Fruit fly (Drosophila melanogaster): ENCODE data around the gene Mcm10.

Gene Mcm10

dm6 chr2L:21172922-21173321, 6.8 kb upstream of the Mcm10 start, which contains the start of gene CG31627:
Gene CG31627 (plus strand): TSS chr2L:21173222.
- TF ChIP-seq esn (GFP tag; optimal IDR thresholded peaks at IDR 0.05), result no peak
- no peak for TF ChIP-seq CG6163 (GFP tag; IDR thresholded peaks at IDR 0.05)

dm6 chr2L:21178436-21179216, 1.1 kb upstream of the Mcm10 start:
- TF ChIP-seq svp (GFP tag) (peak; percentile 100), vri (GFP tag; optimal IDR thresholded peaks at IDR 0.05) (peak; percentile 81), Hr4 (GFP tag; optimal IDR thresholded peaks at IDR 0.05) (no peak), CG10631 (GFP tag; optimal IDR thresholded peaks at IDR 0.05) (no peak)

DNA sequence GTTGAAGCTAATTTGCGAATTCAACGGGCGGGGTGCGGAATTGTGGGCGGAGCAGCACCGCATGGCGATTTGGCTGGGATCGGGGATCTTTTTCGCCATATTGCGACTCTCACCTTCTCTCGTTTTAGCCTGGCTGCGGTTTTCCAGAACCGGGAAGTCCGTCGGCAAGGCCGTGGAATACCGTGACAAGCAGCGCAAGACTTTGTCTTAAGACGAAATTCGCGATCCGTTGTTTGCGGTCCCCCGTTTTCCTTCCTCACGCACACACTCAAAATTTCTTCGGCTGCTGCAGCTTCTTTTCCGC, 564 bp upstream of the Mcm10 start:
- TF ChIP-seq Sox102F (GFP tag; optimal IDR thresholded peaks at IDR 0.05) (no peak), CG6276 (GFP tag; optimal IDR thresholded peaks at IDR 0.05) (no peak), CG10631 (GFP tag; optimal IDR thresholded peaks at IDR 0.05) (no peak), svp (GFP tag) (no peak), Hr38 (GFP tag; optimal IDR thresholded peaks at IDR 0.05) (no peak), CG8319 (GFP tag; optimal IDR thresholded peaks at IDR 0.05) (no peak), CG8632 (GFP tag; optimal IDR thresholded peaks at IDR 0.05) (no peak), Ets96B (tag; optimal IDR thresholded peaks at IDR 0.05) (no peak), CG15336 (GFP tag; IDR thresholded peaks at IDR 0.05) (no peak)

DNA sequence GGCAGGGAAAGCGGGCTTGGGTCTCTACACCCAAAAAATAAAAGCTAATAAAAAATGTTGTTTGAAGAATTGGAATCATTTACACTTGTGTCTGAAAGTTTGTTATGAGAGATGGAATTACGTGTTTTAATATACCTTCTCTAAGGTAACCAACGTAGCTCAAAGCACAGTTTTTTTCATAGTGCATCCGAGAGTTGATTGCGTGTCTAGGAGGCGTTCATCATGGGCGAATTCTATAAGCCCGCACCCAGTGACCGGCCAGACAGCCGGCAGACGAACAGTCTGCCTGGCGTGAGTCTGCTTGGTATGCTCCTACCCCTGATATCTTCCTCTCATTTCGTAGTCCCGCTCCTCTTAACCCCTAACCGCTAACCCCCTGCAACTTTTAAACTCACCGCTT, 8.0 kb downstream of the Mcm10 start:
- TF ChIP-seq ss (GFP tag; optimal IDR thresholded peaks at IDR 0.05) (peak in 1 of 2 experiments; percentile 52), pdm3 (GFP tag; optimal IDR thresholded peaks at IDR 0.05) (no peak)

DNA sequence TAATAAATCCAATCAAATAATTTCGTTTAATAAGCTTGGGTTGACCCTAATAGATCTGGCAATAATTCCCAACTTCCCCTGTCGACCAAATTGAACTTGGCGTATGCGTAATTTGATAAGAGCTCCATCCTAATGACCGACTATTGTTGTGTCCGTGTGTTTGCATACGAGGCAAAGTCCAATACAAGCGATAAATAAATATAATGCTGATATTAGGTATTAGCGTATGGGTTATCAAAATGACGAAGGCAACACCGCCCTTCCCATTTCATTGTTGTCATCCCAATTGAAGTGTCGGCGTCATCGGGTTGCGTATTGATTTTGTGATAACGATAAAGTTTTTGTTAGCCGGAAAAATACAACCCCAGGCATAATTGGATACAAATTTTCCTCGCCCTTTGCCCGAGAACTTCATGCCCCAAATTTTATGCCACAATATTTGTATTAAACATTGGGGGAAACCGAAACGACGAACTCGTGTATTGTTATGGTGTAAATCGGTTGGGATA, 9.6 kb downstream of the Mcm10 start:
- TF ChIP-seq Eip93F (GFP tag; optimal IDR thresholded peaks at IDR 0.05) (no peak), fkh (GFP tag; optimal IDR thresholded peaks at IDR 0.05) (peak; percentile 50)

DNA sequence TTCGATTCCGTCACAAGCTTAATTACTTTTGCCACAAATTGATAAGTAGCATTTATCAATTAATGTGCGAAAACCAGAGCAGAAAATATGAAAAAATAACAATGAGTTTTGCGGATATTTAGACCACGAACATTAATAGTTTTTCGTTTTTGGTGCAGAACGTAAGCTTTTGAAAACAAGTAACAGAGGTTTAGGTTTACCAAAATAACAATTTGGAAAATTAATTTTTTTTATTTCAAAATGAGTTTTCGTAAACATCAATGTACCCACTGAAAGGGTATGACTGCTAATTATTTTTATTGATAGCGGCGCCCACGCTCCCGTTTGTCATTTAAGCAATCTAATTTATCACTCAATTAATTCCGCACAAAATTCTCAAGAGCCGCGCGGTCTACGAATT, 15.6 kb downstream of the Mcm10 start:
- TF ChIP-seq dac (GFP tag; optimal IDR thresholded peaks at IDR 0.05) (no peak), Lpt (GFP tag; optimal IDR thresholded peaks at IDR 0.05) (no peak), CG8632 (GFP tag; optimal IDR thresholded peaks at IDR 0.05) (no peak), eg (GFP tag; IDR thresholded peaks at IDR 0.05) (no peak), fd59A (GFP tag; optimal IDR thresholded peaks at IDR 0.05) (no peak), Ets21C (GFP tag; optimal IDR thresholded peaks at IDR 0.05) (no peak), dsx (GFP tag; optimal IDR thresholded peaks at IDR 0.05; ENCODE audit: poor library complexity, severe bottlenecking) (no peak), CG34406 (GFP tag; optimal IDR thresholded peaks at IDR 0.05) (no peak), Sox14 (GFP tag; optimal IDR thresholded peaks at IDR 0.05) (no peak), Eip93F (GFP tag; optimal IDR thresholded peaks at IDR 0.05) (no peak), CG6792 (GFP tag; optimal IDR thresholded peaks at IDR 0.05) (no peak), Hr39 (GFP tag; optimal IDR thresholded peaks at IDR 0.05) (no peak), acj6 (GFP tag; optimal IDR thresholded peaks at IDR 0.05) (no peak), CG7368 (GFP tag; optimal IDR thresholded peaks at IDR 0.05) (no peak), cyc (GFP tag; optimal IDR thresholded peaks at IDR 0.05) (no peak), salr (GFP tag; optimal IDR thresholded peaks at IDR 0.05) (no peak), ss (GFP tag; optimal IDR thresholded peaks at IDR 0.05) (no peak), CG10669 (GFP tag; optimal IDR thresholded peaks at IDR 0.05) (no peak), CG31627 (GFP tag; optimal IDR thresholded peaks at IDR 0.05) (no peak), Sox15 (GFP tag; optimal IDR thresholded peaks at IDR 0.05) (no peak)

All from whole organism, prepupa.